Fruit fly (Drosophila melanogaster): Measurements from ENCODE around the gene Orct.
A peak's percentile ranks its signal among the peaks of the same experiment; 100 is the strongest.

Gene Orct

dm6 chr3R:24226744-24227143, 49.3 kb upstream of the Orct start, which contains the start of the genes Spps and CG13609 (continued):
- TF ChIP-seq CG1603 (tag; optimal IDR thresholded peaks at IDR 0.05) (peak; percentile 85), nmo (GFP tag; optimal IDR thresholded peaks at IDR 0.05) (peak; percentile 46), Xbp1 (GFP tag; optimal IDR thresholded peaks at IDR 0.05) (no peak), cas (GFP tag; IDR thresholded peaks at IDR 0.05) (no peak), CG18764 (GFP tag; optimal IDR thresholded peaks at IDR 0.05) (no peak), Sin3A (optimal IDR thresholded peaks at IDR 0.05) (peak; percentile 65), bsh (GFP tag; optimal IDR thresholded peaks at IDR 0.05) (peak in 1 of 2 experiments; percentile 13), Dp (GFP tag; optimal IDR thresholded peaks at IDR 0.05) (peak; percentile 66), Ravus (GFP tag; IDR thresholded peaks at IDR 0.05) (no peak), CG2202 (tag; optimal IDR thresholded peaks at IDR 0.05) (peak; percentile 1), az2 (GFP tag; optimal IDR thresholded peaks at IDR 0.05) (no peak), repo (GFP tag; optimal IDR thresholded peaks at IDR 0.05) (no peak), C15 (GFP tag; IDR thresholded peaks at IDR 0.05) (no peak), bigmax (GFP tag; optimal IDR thresholded peaks at IDR 0.05) (no peak), H15 (GFP tag; IDR thresholded peaks at IDR 0.05) (no peak), fd102C (GFP tag; optimal IDR thresholded peaks at IDR 0.05) (no peak), CG14860 (GFP tag; IDR thresholded peaks at IDR 0.05; ENCODE audit: partially characterized antibody) (peak; percentile 92), ap (GFP tag; IDR thresholded peaks at IDR 0.05) (no peak), nau (GFP tag; optimal IDR thresholded peaks at IDR 0.05) (no peak), Dad (GFP tag; optimal IDR thresholded peaks at IDR 0.05) (no peak), CG11247 (GFP tag; IDR thresholded peaks at IDR 0.05) (no peak), CG6272 (GFP tag; IDR thresholded peaks at IDR 0.05) (peak; percentile 36), GATAe (GFP tag; conservative IDR thresholded peaks at IDR 0.05) (peak; percentile 12; the same call in 1 of the 2 replicates), Ets97D (GFP tag; optimal IDR thresholded peaks at IDR 0.05) (peak; percentile 93), Opbp (GFP tag; IDR thresholded peaks at IDR 0.05; ENCODE audit: partially characterized antibody) (peak; percentile 98), CG8281 (tag; optimal IDR thresholded peaks at IDR 0.05) (no peak), zfh2 (GFP tag; optimal IDR thresholded peaks at IDR 0.05) (peak; percentile 19), CG30403 (GFP tag; optimal IDR thresholded peaks at IDR 0.05) (no peak), amos (GFP tag; IDR thresholded peaks at IDR 0.05; ENCODE audit: partially characterized antibody) (peak; percentile 96), zen2 (GFP tag; IDR thresholded peaks at IDR 0.05; ENCODE audit: partially characterized antibody) (peak; percentile 92), danr (GFP tag; IDR thresholded peaks at IDR 0.05) (no peak), CG12391 (tag; optimal IDR thresholded peaks at IDR 0.05) (peak; percentile 31), abd-A (tag; optimal IDR thresholded peaks at IDR 0.05) (no peak), Dll (GFP tag; IDR thresholded peaks at IDR 0.05; ENCODE audit: partially characterized antibody) (peak; percentile 84), CG4707 (GFP tag; optimal IDR thresholded peaks at IDR 0.05) (no peak), vvl (GFP tag; IDR thresholded peaks at IDR 0.05) (peak; percentile 44), CG3995 (GFP tag; optimal IDR thresholded peaks at IDR 0.05) (peak; percentile 72), Mad (GFP tag; optimal IDR thresholded peaks at IDR 0.05) (no peak), BEAF-32 (GFP tag; optimal IDR thresholded peaks at IDR 0.05) (peak; percentile 92), CG3163 (GFP tag; optimal IDR thresholded peaks at IDR 0.05) (no peak), psq (GFP tag; optimal IDR thresholded peaks at IDR 0.05) (no peak), cwo (GFP tag; optimal IDR thresholded peaks at IDR 0.05) (no peak), CG9609 (GFP tag; optimal IDR thresholded peaks at IDR 0.05) (peak; percentile 3), hbn (GFP tag; IDR thresholded peaks at IDR 0.05; ENCODE audit: partially characterized antibody) (peak; percentile 95), slou (GFP tag; optimal IDR thresholded peaks at IDR 0.05) (no peak), Fer2 (tag; optimal IDR thresholded peaks at IDR 0.05) (no peak), Xrp1 (GFP tag; IDR thresholded peaks at IDR 0.05) (no peak), CG8924 (tag; optimal IDR thresholded peaks at IDR 0.05) (peak; percentile 57), CG2678 (tag; optimal IDR thresholded peaks at IDR 0.05) (no peak), CG12155 (GFP tag; optimal IDR thresholded peaks at IDR 0.05) (no peak), BtbVII (GFP tag; optimal IDR thresholded peaks at IDR 0.05) (no peak)
